Fruit fly (Drosophila melanogaster) whole organism, embryonic: ENCODE data around the gene Muc26B.

Experiments
- Abd-B ChIP-seq: fragments of 200-800 bp; sonication (Bioruptor generic); optimal IDR thresholded peaks from 2 replicates; lab custom pipeline; 2018; ENCODE audit warnings: missing biosample characterization, mild to moderate bottlenecking, missing genetic modification characterization, moderate library complexity
- Awh ChIP-seq: fragments of 200-800 bp; sonication (Bioruptor generic); IDR thresholded peaks from 2 replicates; pipeline ENCODE4, ENCODE4 v1.3.6; 2022; ENCODE audit warnings: missing biosample characterization, missing genetic modification characterization
- B-H2 ChIP-seq: fragments of 200-800 bp; sonication (Bioruptor generic); optimal IDR thresholded peaks from 2 replicates; lab custom pipeline; 2018; ENCODE audit warnings: missing biosample characterization, mild to moderate bottlenecking, missing genetic modification characterization
- BEAF-32 ChIP-seq: fragments of 200-800 bp; sonication (Bioruptor generic); optimal IDR thresholded peaks from 3 replicates; lab custom pipeline; 2017; ENCODE audit warnings: missing biosample characterization, missing genetic modification characterization, mild to moderate bottlenecking, moderate library complexity, missing genetic modification reagents
- C15 ChIP-seq: fragments of 200-800 bp; sonication (Bioruptor generic); IDR thresholded peaks from 3 replicates; pipeline ENCODE4 v1.3.6; 2022; ENCODE audit warnings: missing biosample characterization, missing genetic modification characterization
- CG10209 ChIP-seq: fragments of 200-800 bp; sonication (Bioruptor generic); optimal IDR thresholded peaks from 3 replicates; lab custom pipeline; 2017; ENCODE audit warnings: missing biosample characterization, mild to moderate bottlenecking, missing genetic modification characterization, missing genetic modification reagents
- CG10274 ChIP-seq: fragments of 200-800 bp; sonication (Bioruptor generic); optimal IDR thresholded peaks from 3 replicates; lab custom pipeline; 2017; ENCODE audit warnings: missing biosample characterization, mild to moderate bottlenecking, missing genetic modification characterization
- CG12104 ChIP-seq: fragments of 200-800 bp; sonication (Bioruptor generic); optimal IDR thresholded peaks from 3 replicates; lab custom pipeline; 2016; ENCODE audit warnings: missing biosample characterization, missing genetic modification characterization
- CG12769 ChIP-seq: fragments of 200-800 bp; sonication (Bioruptor generic); optimal IDR thresholded peaks from 2 replicates; lab custom pipeline; 2019; ENCODE audit warnings: missing biosample characterization, mild to moderate bottlenecking, missing genetic modification characterization, moderate library complexity
- CG13894 ChIP-seq: fragments of 200-800 bp; sonication (Bioruptor generic); optimal IDR thresholded peaks from 3 replicates; lab custom pipeline; 2018; ENCODE audit warnings: missing biosample characterization, mild to moderate bottlenecking, missing genetic modification characterization, moderate library complexity
- CG14710 ChIP-seq: fragments of 200-800 bp; sonication (Bioruptor generic); optimal IDR thresholded peaks from 3 replicates; lab custom pipeline; 2019; ENCODE audit warnings: missing biosample characterization, mild to moderate bottlenecking, missing genetic modification characterization, moderate library complexity
- CG1647 ChIP-seq: fragments of 200-800 bp; sonication (Bioruptor generic); optimal IDR thresholded peaks from 3 replicates; lab custom pipeline; 2016; ENCODE audit warnings: missing biosample characterization, missing genetic modification characterization
- CG2129 ChIP-seq: fragments of 200-800 bp; sonication (Bioruptor generic); IDR thresholded peaks from 2 replicates; pipeline ENCODE4 v1.3.6; 2022; ENCODE audit warnings: missing biosample characterization, missing genetic modification characterization; ENCODE audit not compliant: partially characterized antibody
- CG2199 ChIP-seq: fragments of 200-800 bp; sonication (Bioruptor generic); IDR thresholded peaks from 3 replicates; pipeline ENCODE4 v1.3.6; 2022; ENCODE audit warnings: missing biosample characterization, missing genetic modification characterization
- CG2678 ChIP-seq: fragments of 200-800 bp; sonication (Bioruptor generic); optimal IDR thresholded peaks from 3 replicates; lab custom pipeline; 2019; ENCODE audit warnings: missing biosample characterization, mild to moderate bottlenecking, missing genetic modification characterization, moderate library complexity
- CG2712 ChIP-seq: fragments of 200-800 bp; optimal IDR thresholded peaks from 3 replicates; lab custom pipeline; 2019; ENCODE audit warnings: missing biosample characterization, mild to moderate bottlenecking, missing genetic modification characterization, moderate library complexity
- CG42726 ChIP-seq: fragments of 200-800 bp; sonication (Bioruptor generic); IDR thresholded peaks from 2 replicates; pipeline ENCODE4 v1.3.6; 2022; ENCODE audit warnings: missing biosample characterization, missing genetic modification characterization; ENCODE audit not compliant: partially characterized antibody
- CG6683 ChIP-seq: fragments of 200-800 bp; sonication (Bioruptor generic); optimal IDR thresholded peaks from 2 replicates; lab custom pipeline; 2017; ENCODE audit warnings: missing biosample characterization, mild to moderate bottlenecking, missing genetic modification characterization, missing genetic modification reagents
- CG7839 ChIP-seq: fragments of 200-800 bp; sonication (Bioruptor generic); optimal IDR thresholded peaks from 3 replicates; lab custom pipeline; 2018; ENCODE audit warnings: missing biosample characterization, mild to moderate bottlenecking, missing genetic modification characterization, moderate library complexity
- Dip3 ChIP-seq: fragments of 200-800 bp; sonication (Bioruptor generic); optimal IDR thresholded peaks from 3 replicates; lab custom pipeline; 2016; ENCODE audit warnings: missing biosample characterization, missing genetic modification characterization
- Ets97D ChIP-seq: fragments of 200-800 bp; sonication (Bioruptor generic); optimal IDR thresholded peaks from 3 replicates; lab custom pipeline; 2016; ENCODE audit warnings: missing biosample characterization, missing genetic modification characterization
- Med ChIP-seq: fragments of 200-800 bp; sonication (Bioruptor generic); peaks from one replicate; lab custom pipeline; 2016; ENCODE audit warnings: missing biosample characterization, missing genetic modification characterization, mild to moderate bottlenecking, inconsistent platforms, moderate library complexity
- Meics ChIP-seq: fragments of 200-800 bp; sonication (Bioruptor generic); optimal IDR thresholded peaks from 2 replicates; lab custom pipeline; 2017; ENCODE audit warnings: missing biosample characterization, mild to moderate bottlenecking, missing genetic modification characterization
- Nf-YA ChIP-seq: fragments of 200-800 bp; sonication (Bioruptor generic); IDR thresholded peaks from 2 replicates; pipeline ENCODE4 v1.3.6; 2022; ENCODE audit warnings: missing biosample characterization, missing genetic modification characterization
- Nf-YB ChIP-seq: fragments of 200-800 bp; sonication (Bioruptor generic); optimal IDR thresholded peaks from 3 replicates; lab custom pipeline; 2019; ENCODE audit warnings: missing biosample characterization, mild to moderate bottlenecking, missing genetic modification characterization, moderate library complexity
- Pdp1 ChIP-seq, 2 experiments: fragments of 200-800 bp; sonication (Bioruptor generic); optimal IDR thresholded peaks; 3 replicates each; lab custom pipeline; 2016; ENCODE audit warnings: missing biosample characterization in 2 of 2, missing genetic modification characterization in 2 of 2, mild to moderate bottlenecking in 1 of 2, moderate library complexity in 1 of 2
- Ravus ChIP-seq: fragments of 200-800 bp; sonication (Bioruptor generic); IDR thresholded peaks from 2 replicates; pipeline ENCODE4 v1.3.6; 2022; ENCODE audit warnings: missing biosample characterization, missing genetic modification characterization
- Sin3A ChIP-seq: fragments of >200 bp; optimal IDR thresholded peaks from 2 replicates; lab custom pipeline; 2018
- Sox102F ChIP-seq: fragments of 200-800 bp; sonication (Bioruptor generic); optimal IDR thresholded peaks from 2 replicates; lab custom pipeline; 2018; ENCODE audit warnings: missing biosample characterization, mild to moderate bottlenecking, missing genetic modification characterization, moderate library complexity
- TFAM ChIP-seq: fragments of 200-800 bp; sonication (Bioruptor generic); optimal IDR thresholded peaks from 2 replicates; lab custom pipeline; 2017; ENCODE audit warnings: missing biosample characterization, missing genetic modification characterization, inconsistent platforms
- cg ChIP-seq: fragments of 200-800 bp; sonication (Bioruptor generic); optimal IDR thresholded peaks from 3 replicates; lab custom pipeline; 2019; ENCODE audit warnings: missing biosample characterization, mild to moderate bottlenecking, missing genetic modification characterization, moderate library complexity
- chinmo ChIP-seq: fragments of 200-800 bp; sonication (Bioruptor generic); IDR thresholded peaks from 4 replicates; pipeline ENCODE4 v1.3.6; 2022; ENCODE audit warnings: missing biosample characterization, missing genetic modification characterization; ENCODE audit not compliant: partially characterized antibody
- cwo ChIP-seq: fragments of 200-800 bp; sonication (Bioruptor generic); optimal IDR thresholded peaks from 3 replicates; lab custom pipeline; 2017; ENCODE audit warnings: missing biosample characterization, missing genetic modification characterization, mild to moderate bottlenecking, moderate library complexity, missing genetic modification reagents
- fd3F ChIP-seq: fragments of 200-800 bp; sonication (Bioruptor generic); optimal IDR thresholded peaks from 2 replicates; lab custom pipeline; 2018; ENCODE audit warnings: missing biosample characterization, mild to moderate bottlenecking, missing genetic modification characterization, moderate library complexity
- gcm ChIP-seq: fragments of 200-800 bp; sonication (Bioruptor generic); optimal IDR thresholded peaks from 2 replicates; lab custom pipeline; 2019; ENCODE audit warnings: missing biosample characterization, mild to moderate bottlenecking, missing genetic modification characterization, moderate library complexity
- gem ChIP-seq: fragments of 200-800 bp; sonication (Bioruptor generic); optimal IDR thresholded peaks from 2 replicates; lab custom pipeline; 2019; ENCODE audit warnings: missing biosample characterization, mild to moderate bottlenecking, missing genetic modification characterization, moderate library complexity
- gfzf ChIP-seq: fragments of 200-800 bp; sonication (Bioruptor generic); optimal IDR thresholded peaks from 2 replicates; lab custom pipeline; 2016; ENCODE audit warnings: missing biosample characterization, mild to moderate bottlenecking, missing genetic modification characterization, moderate library complexity
- mam ChIP-seq: fragments of 200-800 bp; sonication (Bioruptor generic); optimal IDR thresholded peaks from 3 replicates; lab custom pipeline; 2016; ENCODE audit warnings: missing biosample characterization, missing genetic modification characterization
- odd ChIP-seq: fragments of 200-800 bp; sonication (Bioruptor generic); optimal IDR thresholded peaks from 2 replicates; lab custom pipeline; 2017; ENCODE audit warnings: missing biosample characterization, mild to moderate bottlenecking, missing genetic modification characterization
- onecut ChIP-seq: fragments of 200-800 bp; sonication (Bioruptor generic); IDR thresholded peaks from 2 replicates; pipeline ENCODE4 v1.3.6; 2022; ENCODE audit warnings: missing biosample characterization, missing genetic modification characterization
- pho ChIP-seq: fragments of 200-800 bp; sonication (Bioruptor generic); optimal IDR thresholded peaks from 2 replicates; lab custom pipeline; 2016; ENCODE audit warnings: missing biosample characterization, missing genetic modification characterization
- pita ChIP-seq: fragments of 200-800 bp; sonication (Bioruptor generic); optimal IDR thresholded peaks from 2 replicates; lab custom pipeline; 2017; ENCODE audit warnings: missing biosample characterization, mild to moderate bottlenecking, missing genetic modification characterization
- psq ChIP-seq: fragments of 200-800 bp; sonication (Bioruptor generic); optimal IDR thresholded peaks from 2 replicates; lab custom pipeline; 2017; ENCODE audit warnings: missing biosample characterization, missing genetic modification characterization
- run ChIP-seq: fragments of 200-800 bp; sonication (Bioruptor generic); optimal IDR thresholded peaks from 3 replicates; lab custom pipeline; 2018; ENCODE audit warnings: missing biosample characterization, mild to moderate bottlenecking, missing genetic modification characterization
- sna ChIP-seq: fragments of 200-800 bp; sonication (Bioruptor generic); IDR thresholded peaks from 2 replicates; pipeline ENCODE4 v1.3.6; 2022; ENCODE audit warnings: missing biosample characterization, missing genetic modification characterization; ENCODE audit not compliant: partially characterized antibody
- so ChIP-seq: fragments of 200-800 bp; sonication (Bioruptor generic); IDR thresholded peaks from 3 replicates; pipeline ENCODE4 v1.3.6; 2022; ENCODE audit warnings: missing biosample characterization, missing genetic modification characterization
- unpg ChIP-seq: fragments of 200-800 bp; sonication (Bioruptor generic); optimal IDR thresholded peaks from 3 replicates; lab custom pipeline; 2018; ENCODE audit warnings: missing biosample characterization, mild to moderate bottlenecking, missing genetic modification characterization, moderate library complexity
- vvl ChIP-seq: fragments of 200-800 bp; sonication (Bioruptor generic); IDR thresholded peaks from 2 replicates; pipeline ENCODE4 v1.3.6; 2022; ENCODE audit warnings: missing biosample characterization, missing genetic modification characterization
- yki ChIP-seq: fragments of >200 bp; optimal IDR thresholded peaks from 3 replicates; lab custom pipeline; 2018

Gene Muc26B

dm6 chr2L:6193004-6193566 is 41.3 kb downstream of the Muc26B start (continued):
- TF ChIP-seq gcm (GFP tag; lab: Kevin White, UChicago) (no peak), vvl (GFP tag; lab: Robert Waterston, UW) (peak; percentile 75), B-H2 (GFP tag; lab: Kevin White, UChicago) (no peak), pho (GFP tag; lab: Kevin White, UChicago) (no peak), yki (lab: Kevin White, UChicago) (no peak), Sin3A (no peak), Dip3 (no peak), CG13894 (no peak), Awh (peak; percentile 86), CG42726 (0 out of 2 replicates have a peak, but pooled peaks have one; percentile 30), Ets97D (GFP tag; lab: Kevin White, UChicago) (no peak), CG2129 (no peak)

- TF ChIP-seq Med (GFP tag; lab: Kevin White, UChicago): peak; percentile 25
- TF ChIP-seq pita: no peak
- TF ChIP-seq Abd-B: peak; percentile 49
- no peak for TF ChIP-seq CG1647 (GFP tag; lab: Kevin White, UChicago)
- TF ChIP-seq CG12104 (GFP tag; lab: Kevin White, UChicago): no peak
- peak; percentile 57 for TF ChIP-seq gcm (GFP tag; lab: Kevin White, UChicago)
- no peak for TF ChIP-seq onecut (GFP tag; lab: Robert Waterston, UW)
- TF ChIP-seq cg (GFP tag; lab: Kevin White, UChicago): peak; percentile 38
- TF ChIP-seq CG2199 (GFP tag; lab: Robert Waterston, UW): peak; percentile 50; the same call in 1 of the 3 replicates
- TF ChIP-seq run: peak; percentile 57
- TF ChIP-seq CG10209: no peak
- 0 out of 4 replicates have a peak, but pooled peaks have one; percentile 20 for TF ChIP-seq chinmo (GFP tag; lab: Robert Waterston, UW)
- TF ChIP-seq gfzf (GFP tag; lab: Kevin White, UChicago): no peak
- TF ChIP-seq Dip3: no peak
- no peak for TF ChIP-seq Pdp1 (GFP tag; optimal IDR thresholded peaks at IDR 0.05; lab: Kevin White, UChicago)
- TF ChIP-seq CG12769: peak; percentile 34
- no peak for TF ChIP-seq odd (GFP tag; lab: Kevin White, UChicago)
- no peak for TF ChIP-seq CG6683 (GFP tag; lab: Kevin White, UChicago)
These were observed 42.3 kb downstream of the Muc26B start for dm6 chr2L:6194054-6194453.

dm6 chr2L:6197773-6198172 is 46.0 kb downstream of the Muc26B start:
- TF ChIP-seq CG7839 (peak; percentile 17), Nf-YA (no peak), Nf-YB (no peak), fd3F (GFP tag; lab: Kevin White, UChicago) (no peak), Sox102F (GFP tag; lab: Kevin White, UChicago) (peak; percentile 11), gem (tag; lab: Kevin White, UChicago) (peak; percentile 11), BEAF-32 (GFP tag; lab: Kevin White, UChicago) (no peak), CG14710 (tag; lab: Kevin White, UChicago) (no peak), Meics (GFP tag; lab: Kevin White, UChicago) (no peak), mam (GFP tag; lab: Kevin White, UChicago) (no peak), unpg (GFP tag; lab: Kevin White, UChicago) (peak; percentile 7), CG10274 (GFP tag; lab: Kevin White, UChicago) (no peak), CG2712 (tag; lab: Kevin White, UChicago) (peak; percentile 8), psq (GFP tag; lab: Kevin White, UChicago) (no peak), so (no peak), cwo (GFP tag; lab: Kevin White, UChicago) (no peak), CG2678 (tag; lab: Kevin White, UChicago) (peak; percentile 11), TFAM (no peak), C15 (no peak), Ravus (GFP tag; lab: Robert Waterston, UW) (no peak), sna (GFP tag; lab: Robert Waterston, UW) (no peak)
